Fruit fly (Drosophila melanogaster) S2 (cell line): Measurements from ENCODE around the gene BNIP3.

Source experiments
- CG8478 ChIP-seq: fragments of >200 bp; optimal IDR thresholded peaks from 2 replicates; lab custom pipeline; 2018
- CTCF ChIP-seq, 2 experiments: fragments of >200 bp; optimal IDR thresholded peaks; 2 replicates each; lab custom pipeline; 2018

DNA sequence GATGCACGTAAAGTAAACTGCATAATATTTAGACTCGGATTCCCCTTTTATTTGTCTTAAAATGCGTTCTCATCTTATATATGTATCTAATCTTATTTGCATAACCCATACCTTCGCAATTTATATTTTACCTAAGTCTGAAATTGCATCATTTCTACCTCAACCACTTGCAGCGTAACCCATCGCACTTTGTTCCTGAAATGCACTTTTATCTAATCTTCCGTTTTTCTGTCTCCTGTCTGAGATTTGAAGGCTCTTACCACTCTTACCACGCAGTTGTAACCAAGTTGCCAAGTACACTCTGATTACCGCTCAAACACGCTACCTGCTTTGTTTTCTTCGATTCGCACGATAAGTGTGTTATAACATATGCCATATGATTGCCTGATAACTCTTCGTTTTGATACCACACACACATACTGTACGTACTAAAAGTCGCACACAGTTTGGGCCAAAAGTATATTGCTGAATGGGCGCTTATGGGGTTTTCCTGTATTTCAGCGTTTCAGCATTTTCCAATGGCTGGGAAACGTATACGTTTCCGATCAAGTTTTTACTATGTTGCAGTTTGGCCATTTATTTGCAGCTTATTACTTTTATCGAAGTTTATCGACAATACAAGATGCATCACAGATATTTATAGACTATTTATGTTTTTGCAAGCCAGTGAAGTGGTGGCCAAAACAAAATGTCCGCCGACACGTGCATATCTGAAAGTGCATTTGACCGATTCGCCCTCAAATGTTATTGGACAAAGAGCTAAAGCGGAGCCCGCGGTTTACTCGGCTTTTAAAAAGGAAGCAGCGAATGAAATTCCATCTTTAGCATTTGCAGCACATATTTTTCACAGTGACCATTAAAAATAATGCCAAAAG is 20.2 kb upstream of the BNIP3 start:
- TF ChIP-seq CG8478 (no peak), CTCF (optimal IDR thresholded peaks at IDR 0.05; lab: Kevin White, UChicago) (no peak)
